Fruit fly (Drosophila melanogaster): ENCODE results near the gene arm.

dm6 chrX:1899445-1900085 is 881 bp downstream of the arm start:
- TF ChIP-seq EcR (GFP tag; optimal IDR thresholded peaks at IDR 0.05) (no peak), psq (optimal IDR thresholded peaks at IDR 0.05) (no peak), usp (GFP tag; optimal IDR thresholded peaks at IDR 0.05) (no peak)
